Fruit fly (Drosophila melanogaster): ENCODE data around the gene CG17681.

CG17681 gene

dm6 chr2L:18121367-18122230 lies 31.3 kb upstream of the CG17681 start (continued):
- TF ChIP-seq CG6272 (GFP tag; IDR thresholded peaks at IDR 0.05) (no peak), CG9876 (GFP tag; optimal IDR thresholded peaks at IDR 0.05) (no peak), CG34224 (GFP tag; IDR thresholded peaks at IDR 0.05; ENCODE audit: partially characterized antibody) (no peak), CoRest (tag; optimal IDR thresholded peaks at IDR 0.05) (peak; percentile 43), CG7987 (GFP tag; optimal IDR thresholded peaks at IDR 0.05) (no peak), Dad (GFP tag; optimal IDR thresholded peaks at IDR 0.05) (peak; percentile 16), cwo (GFP tag; optimal IDR thresholded peaks at IDR 0.05) (peak; percentile 56), Poxn (GFP tag; IDR thresholded peaks at IDR 0.05) (no peak), Ets65A (GFP tag) (peak; percentile 94), Vsx1 (GFP tag; optimal IDR thresholded peaks at IDR 0.05) (no peak), CrebB (tag; optimal IDR thresholded peaks at IDR 0.05) (no peak), CG8089 (GFP tag; optimal IDR thresholded peaks at IDR 0.05) (no peak), CG7271 (tag; optimal IDR thresholded peaks at IDR 0.05) (no peak), lola (GFP tag; optimal IDR thresholded peaks at IDR 0.05) (no peak), wek (GFP tag; optimal IDR thresholded peaks at IDR 0.05) (no peak), CG18599 (GFP tag; optimal IDR thresholded peaks at IDR 0.05) (peak; percentile 72), CG10209 (GFP tag; optimal IDR thresholded peaks at IDR 0.05) (peak; percentile 4), CG30431 (GFP tag; optimal IDR thresholded peaks at IDR 0.05) (peak; percentile 16), CG31388 (GFP tag; optimal IDR thresholded peaks at IDR 0.05) (no peak), gfzf (GFP tag; optimal IDR thresholded peaks at IDR 0.05) (no peak), CG2678 (tag; optimal IDR thresholded peaks at IDR 0.05) (peak; percentile 57), bcd (GFP tag; optimal IDR thresholded peaks at IDR 0.05) (peak; percentile 45), Dip2 (GFP tag; IDR thresholded peaks at IDR 0.05) (no peak), CG10654 (GFP tag; optimal IDR thresholded peaks at IDR 0.05) (no peak), jing (GFP tag; optimal IDR thresholded peaks at IDR 0.05) (peak; percentile 25), CG9932 (GFP tag; IDR thresholded peaks at IDR 0.05) (no peak), Lhr (GFP tag; optimal IDR thresholded peaks at IDR 0.05) (no peak), tin (GFP tag; optimal IDR thresholded peaks at IDR 0.05) (peak; percentile 32), NFAT (GFP tag; IDR thresholded peaks at IDR 0.05) (0 out of 2 replicates have a peak, but pooled peaks have one; percentile 11), Stat92E (GFP tag; optimal IDR thresholded peaks at IDR 0.05) (no peak), pros (GFP tag; optimal IDR thresholded peaks at IDR 0.05) (no peak), CG8290 (GFP tag; optimal IDR thresholded peaks at IDR 0.05) (no peak), CG8290 (tag; optimal IDR thresholded peaks at IDR 0.05) (no peak), CG10147 (GFP tag; optimal IDR thresholded peaks at IDR 0.05) (peak; percentile 11), CG15073 (GFP tag; optimal IDR thresholded peaks at IDR 0.05) (no peak), B-H1 (GFP tag; IDR thresholded peaks at IDR 0.05) (no peak), Awh (GFP tag; IDR thresholded peaks at IDR 0.05) (no peak), lilli (GFP tag; optimal IDR thresholded peaks at IDR 0.05) (peak; percentile 51), CTCF (GFP tag; optimal IDR thresholded peaks at IDR 0.05) (no peak), rib (GFP tag; IDR thresholded peaks at IDR 0.05) (no peak), tup (GFP tag; optimal IDR thresholded peaks at IDR 0.05) (no peak), Trl (optimal IDR thresholded peaks at IDR 0.05) (no peak), Trl (GFP tag; optimal IDR thresholded peaks at IDR 0.05) (peak; percentile 37), Hand (GFP tag; optimal IDR thresholded peaks at IDR 0.05) (no peak), Sry-β (GFP tag; optimal IDR thresholded peaks at IDR 0.05) (no peak), CG12236 (GFP tag; optimal IDR thresholded peaks at IDR 0.05) (no peak), cg (GFP tag; optimal IDR thresholded peaks at IDR 0.05) (no peak), Pdp1 (GFP tag; optimal IDR thresholded peaks at IDR 0.05) (peak in 1 of 2 experiments; percentile 55), CG10366 (GFP tag; IDR thresholded peaks at IDR 0.05) (peak; percentile 37)

All from whole organism, embryonic.